Worm (Caenorhabditis elegans): Measurements from ENCODE around the gene del-5.
A peak's percentile ranks its signal among the peaks of the same experiment; 100 is the strongest.

ce11 chrX:11057028-11057427 lies 49.0 kb upstream of the del-5 start, which contains the start of gene lpr-3:
- peak; percentile 61 for TF ChIP-seq hlh-11 (tag; optimal IDR thresholded peaks at IDR 0.05)
- no peak for TF ChIP-seq set-16 (GFP tag; IDR thresholded peaks at IDR 0.05)
- TF ChIP-seq lin-38 (GFP tag; IDR thresholded peaks at IDR 0.05) = no peak

All from whole organism, L4 larva.